Worm (Caenorhabditis elegans) whole organism, mixed stage, embryonic: ENCODE data around the gene F08D12.7.

Experiments
- M03D4.4 ChIP-seq: sonication (generic microtip); optimal IDR thresholded peaks from 2 replicates; lab custom pipeline; 2017; ENCODE audit warnings: mild to moderate bottlenecking, missing genetic modification characterization, missing compliant biosample characterization
- bed-3 ChIP-seq: fragments of 200-800 bp; sonication (Bioruptor generic); optimal IDR thresholded peaks from 3 replicates; lab custom pipeline; 2018; ENCODE audit warnings: mild to moderate bottlenecking, missing genetic modification characterization, moderate library complexity, missing compliant biosample characterization
- ceh-39 ChIP-seq: fragments of 150-350 bp; optimal IDR thresholded peaks from 2 replicates; lab custom pipeline; 2014; ENCODE audit warnings: missing biosample characterization, missing genetic modification characterization
- ceh-83 ChIP-seq: fragments of 200-800 bp; sonication (Bioruptor generic); optimal IDR thresholded peaks from 2 replicates; lab custom pipeline; 2018; ENCODE audit warnings: mild to moderate bottlenecking, missing genetic modification characterization, missing compliant biosample characterization
- ces-1 ChIP-seq: fragments of 150-350 bp; optimal IDR thresholded peaks from 2 replicates; lab custom pipeline; 2014; ENCODE audit warnings: missing biosample characterization, missing genetic modification reagents, missing genetic modification characterization
- drap-1 ChIP-seq: fragments of 200-800 bp; sonication (Bioruptor generic); optimal IDR thresholded peaks from 3 replicates; lab custom pipeline; 2018; ENCODE audit warnings: mild to moderate bottlenecking, missing genetic modification characterization, missing compliant biosample characterization
- elt-1 ChIP-seq: sonication (generic microtip); optimal IDR thresholded peaks from 2 replicates; lab custom pipeline; 2017; ENCODE audit warnings: missing genetic modification characterization, mild to moderate bottlenecking, missing compliant biosample characterization, antibody characterized with exemption, moderate library complexity, borderline replicate concordance; ENCODE audit not compliant: insufficient read depth
- flh-1 ChIP-seq: fragments of 200-800 bp; sonication (Bioruptor generic); optimal IDR thresholded peaks from 2 replicates; lab custom pipeline; 2018; ENCODE audit warnings: mild to moderate bottlenecking, missing genetic modification characterization, moderate library complexity, missing compliant biosample characterization
- ham-2 ChIP-seq: fragments of 200-800 bp; sonication (Bioruptor generic); optimal IDR thresholded peaks from 2 replicates; lab custom pipeline; 2018; ENCODE audit warnings: mild to moderate bottlenecking, missing genetic modification characterization, missing compliant biosample characterization
- lin-13 ChIP-seq: fragments of 150-350 bp; optimal IDR thresholded peaks from 2 replicates; lab custom pipeline; 2014; ENCODE audit warnings: missing biosample characterization, missing genetic modification characterization
- lin-32 ChIP-seq: fragments of 200-800 bp; sonication (Bioruptor generic); optimal IDR thresholded peaks from 2 replicates; lab custom pipeline; 2018; ENCODE audit warnings: mild to moderate bottlenecking, missing genetic modification characterization, missing compliant biosample characterization
- lsy-2 ChIP-seq: fragments of 150-350 bp; optimal IDR thresholded peaks from 2 replicates; lab custom pipeline; 2014; ENCODE audit warnings: missing biosample characterization, missing genetic modification characterization
- mab-5 ChIP-seq: fragments of 150-350 bp; optimal IDR thresholded peaks from 2 replicates; lab custom pipeline; 2014; ENCODE audit warnings: missing biosample characterization, missing genetic modification characterization
- mep-1 ChIP-seq: fragments of 150-350 bp; optimal IDR thresholded peaks from 2 replicates; lab custom pipeline; 2017; ENCODE audit warnings: missing biosample characterization, missing genetic modification reagents, missing genetic modification characterization, inconsistent platforms
- mls-2 ChIP-seq: sonication (generic microtip); optimal IDR thresholded peaks from 2 replicates; lab custom pipeline; 2016; ENCODE audit warnings: mild to moderate bottlenecking, missing genetic modification characterization, moderate library complexity, missing compliant biosample characterization
- nhr-2 ChIP-seq: fragments of 150-350 bp; optimal IDR thresholded peaks from 2 replicates; lab custom pipeline; 2014; ENCODE audit warnings: missing biosample characterization, missing genetic modification characterization
- nhr-237 ChIP-seq: fragments of 150-350 bp; optimal IDR thresholded peaks from 2 replicates; lab custom pipeline; 2014; ENCODE audit warnings: missing biosample characterization, missing genetic modification characterization
- nhr-28 ChIP-seq: fragments of 150-350 bp; optimal IDR thresholded peaks from 2 replicates; lab custom pipeline; 2014; ENCODE audit warnings: missing biosample characterization, missing genetic modification characterization
- nhr-76 ChIP-seq: sonication (generic microtip); optimal IDR thresholded peaks from 2 replicates; lab custom pipeline; 2017; ENCODE audit warnings: missing biosample characterization, missing genetic modification characterization
- pha-4 ChIP-seq: fragments of 150-350 bp; optimal IDR thresholded peaks from 2 replicates; lab custom pipeline; 2018; ENCODE audit warnings: missing biosample characterization, missing genetic modification reagents, missing genetic modification characterization
- sem-2 ChIP-seq: fragments of 200-800 bp; sonication (Bioruptor generic); optimal IDR thresholded peaks from 2 replicates; lab custom pipeline; 2018; ENCODE audit warnings: mild to moderate bottlenecking, missing genetic modification characterization, missing compliant biosample characterization
- snpc-4 ChIP-seq: fragments of 150-350 bp; optimal IDR thresholded peaks from 2 replicates; lab custom pipeline; 2014; ENCODE audit warnings: missing biosample characterization, missing genetic modification characterization
- sptf-1 ChIP-seq: sonication (generic microtip); optimal IDR thresholded peaks from 2 replicates; lab custom pipeline; 2017; ENCODE audit warnings: mild to moderate bottlenecking, missing genetic modification characterization, moderate library complexity, missing compliant biosample characterization
- tbx-8 ChIP-seq: fragments of 200-800 bp; sonication (Bioruptor generic); optimal IDR thresholded peaks from 2 replicates; lab custom pipeline; 2018; ENCODE audit warnings: mild to moderate bottlenecking, missing genetic modification characterization, moderate library complexity, missing compliant biosample characterization
- unc-120 ChIP-seq: sonication (generic microtip); optimal IDR thresholded peaks from 2 replicates; lab custom pipeline; 2017; ENCODE audit warnings: missing genetic modification characterization, missing compliant biosample characterization; ENCODE audit not compliant: poor library complexity, severe bottlenecking
- unc-62 ChIP-seq: fragments of 150-350 bp; optimal IDR thresholded peaks from 2 replicates; lab custom pipeline; 2014; ENCODE audit warnings: missing biosample characterization, missing genetic modification reagents, missing genetic modification characterization
- zip-8 ChIP-seq: fragments of 150-350 bp; optimal IDR thresholded peaks from 2 replicates; lab custom pipeline; 2014; ENCODE audit warnings: missing biosample characterization, missing genetic modification characterization
- ztf-11 ChIP-seq: fragments of 150-350 bp; optimal IDR thresholded peaks from 2 replicates; lab custom pipeline; 2014; ENCODE audit warnings: missing biosample characterization, missing genetic modification characterization

F08D12.7 gene

ce11 chrII:2758476-2758875, 10.4 kb downstream of the F08D12.7 start, which contains the start of gene fbxb-107:
fbxb-107 (plus strand) TSS chrII:2758772.
- TF ChIP-seq nhr-237 (tag; lab: Kevin White, UChicago) (no peak), ceh-39 (tag; lab: Kevin White, UChicago) (peak; percentile 99)

- TF ChIP-seq ces-1 (GFP tag; lab: Kevin White, UChicago) (no peak), ztf-11 (tag; lab: Kevin White, UChicago) (no peak), nhr-76 (no peak), nhr-28 (tag; lab: Kevin White, UChicago) (no peak), unc-62 (no peak), nhr-2 (tag; lab: Kevin White, UChicago) (no peak), pha-4 (no peak), ham-2 (GFP tag; lab: Kevin White, UChicago) (no peak), tbx-8 (GFP tag; lab: Kevin White, UChicago) (no peak), unc-120 (tag; lab: Kevin White, UChicago) (no peak), sptf-1 (tag; lab: Kevin White, UChicago) (no peak), nhr-237 (tag; lab: Kevin White, UChicago) (no peak), flh-1 (GFP tag; lab: Kevin White, UChicago) (no peak), drap-1 (GFP tag; lab: Kevin White, UChicago) (no peak), elt-1 (tag; lab: Kevin White, UChicago) (no peak), bed-3 (GFP tag; lab: Kevin White, UChicago) (no peak), lsy-2 (no peak), snpc-4 (tag; lab: Kevin White, UChicago) (no peak), M03D4.4 (no peak), mep-1 (tag; lab: Kevin White, UChicago) (no peak)
Observed at ce11 chrII:2757954-2758353, 11.0 kb downstream of the F08D12.7 start, which contains the start of gene F29A7.8. F29A7.8 (minus strand) TSS chrII:2758054.

ce11 chrII:2756351-2756750, 12.6 kb downstream of the F08D12.7 start:
- TF ChIP-seq snpc-4 (tag; lab: Kevin White, UChicago) (no peak), nhr-76 (no peak), mab-5 (no peak), ceh-83 (no peak), ham-2 (GFP tag; lab: Kevin White, UChicago) (no peak), bed-3 (GFP tag; lab: Kevin White, UChicago) (no peak), lin-32 (GFP tag; lab: Kevin White, UChicago) (no peak), pha-4 (no peak), nhr-237 (tag; lab: Kevin White, UChicago) (no peak), mep-1 (tag; lab: Kevin White, UChicago) (no peak), M03D4.4 (no peak), sptf-1 (tag; lab: Kevin White, UChicago) (no peak), nhr-28 (tag; lab: Kevin White, UChicago) (no peak), ztf-11 (tag; lab: Kevin White, UChicago) (no peak), sem-2 (GFP tag; lab: Kevin White, UChicago) (no peak), unc-120 (tag; lab: Kevin White, UChicago) (no peak)

- TF ChIP-seq bed-3 (GFP tag; lab: Kevin White, UChicago) (no peak), sptf-1 (tag; lab: Kevin White, UChicago) (no peak), mep-1 (tag; lab: Kevin White, UChicago) (no peak), nhr-2 (tag; lab: Kevin White, UChicago) (no peak), ham-2 (GFP tag; lab: Kevin White, UChicago) (no peak), zip-8 (tag; lab: Kevin White, UChicago) (no peak), M03D4.4 (no peak), mls-2 (no peak), pha-4 (no peak), lin-13 (tag; lab: Kevin White, UChicago) (no peak), flh-1 (GFP tag; lab: Kevin White, UChicago) (no peak)
Observed at ce11 chrII:2754595-2754994, 14.3 kb downstream of the F08D12.7 start.

ce11 chrII:2752999-2753398, 15.9 kb downstream of the F08D12.7 start, which contains the start of gene F29A7.3:
F29A7.3 (plus strand) TSS chrII:2753299.
- TF ChIP-seq zip-8 (tag; lab: Kevin White, UChicago) (no peak), flh-1 (GFP tag; lab: Kevin White, UChicago) (no peak), ceh-83 (no peak), snpc-4 (tag; lab: Kevin White, UChicago) (no peak)
- TF ChIP-seq, all 35 proteins: peak for 0
